Fruit fly (Drosophila melanogaster): ENCODE measurements around the gene RpS10b.

Gene RpS10b

dm6 chrX:19642819-19643504, 45.1 kb downstream of the RpS10b start, which contains the start of the genes CG12237 and Sec61gamma (continued):
- peak; percentile 44 for TF ChIP-seq BEAF-32 (GFP tag; optimal IDR thresholded peaks at IDR 0.05)
- no peak for TF ChIP-seq Nf-YA (GFP tag; IDR thresholded peaks at IDR 0.05)
- TF ChIP-seq CG8478 (optimal IDR thresholded peaks at IDR 0.05) = no peak
- peak in 1 of 2 experiments; percentile 48 for TF ChIP-seq dpn (GFP tag; optimal IDR thresholded peaks at IDR 0.05)
- TF ChIP-seq CG13894 (tag; optimal IDR thresholded peaks at IDR 0.05) = peak; percentile 61
- no peak for TF ChIP-seq CG12071 (GFP tag; optimal IDR thresholded peaks at IDR 0.05)
- no peak for TF ChIP-seq Hey (tag; optimal IDR thresholded peaks at IDR 0.05)
- no peak for TF ChIP-seq crol (GFP tag; IDR thresholded peaks at IDR 0.05)
- TF ChIP-seq lbe (GFP tag; optimal IDR thresholded peaks at IDR 0.05) = no peak
- no peak for TF ChIP-seq GATAe (GFP tag; conservative IDR thresholded peaks at IDR 0.05)
- TF ChIP-seq luna (GFP tag; optimal IDR thresholded peaks at IDR 0.05) = no peak
- TF ChIP-seq fu2 (GFP tag; optimal IDR thresholded peaks at IDR 0.05) = no peak
- TF ChIP-seq CG2199 (GFP tag; IDR thresholded peaks at IDR 0.05) = no peak
- TF ChIP-seq CG3995 (GFP tag; optimal IDR thresholded peaks at IDR 0.05) = no peak
- no peak for TF ChIP-seq bab2 (GFP tag; optimal IDR thresholded peaks at IDR 0.05)
- TF ChIP-seq gsb (GFP tag; IDR thresholded peaks at IDR 0.05) = no peak
- peak; percentile 29 for TF ChIP-seq CG17186 (GFP tag; optimal IDR thresholded peaks at IDR 0.05)
- TF ChIP-seq cwo (GFP tag; optimal IDR thresholded peaks at IDR 0.05) = no peak
- TF ChIP-seq CG32532 (GFP tag; IDR thresholded peaks at IDR 0.05) = peak; percentile 60
- no peak for TF ChIP-seq Ptx1 (GFP tag; IDR thresholded peaks at IDR 0.05)
- no peak for TF ChIP-seq B-H1 (GFP tag; IDR thresholded peaks at IDR 0.05)
- TF ChIP-seq CG10366 (GFP tag; IDR thresholded peaks at IDR 0.05) = peak; percentile 21; the same call in 1 of the 2 replicates
- no peak for TF ChIP-seq ranshi (GFP tag; IDR thresholded peaks at IDR 0.05)
- no peak for TF ChIP-seq Hmr (GFP tag; optimal IDR thresholded peaks at IDR 0.05)
- no peak for TF ChIP-seq CG6254 (GFP tag; optimal IDR thresholded peaks at IDR 0.05)
- TF ChIP-seq ems (GFP tag; optimal IDR thresholded peaks at IDR 0.05) = peak; percentile 1
- TF ChIP-seq CG17385 (GFP tag; optimal IDR thresholded peaks at IDR 0.05) = peak; percentile 9
- TF ChIP-seq CrebB (tag; optimal IDR thresholded peaks at IDR 0.05) = peak; percentile 0
- peak; percentile 96 for TF ChIP-seq Sry-β (GFP tag; optimal IDR thresholded peaks at IDR 0.05)
- no peak for TF ChIP-seq CG14860 (GFP tag; IDR thresholded peaks at IDR 0.05; ENCODE audit: partially characterized antibody)
- no peak for TF ChIP-seq Gug (GFP tag; IDR thresholded peaks at IDR 0.05)
- no peak for TF ChIP-seq CG10959 (GFP tag; IDR thresholded peaks at IDR 0.05)
- no peak for TF ChIP-seq sna (GFP tag; IDR thresholded peaks at IDR 0.05; ENCODE audit: partially characterized antibody)
- no peak for TF ChIP-seq caup (GFP tag; optimal IDR thresholded peaks at IDR 0.05; ENCODE audit: severe bottlenecking)
- 0 out of 3 replicates have a peak, but pooled peaks have one; percentile 50 for TF ChIP-seq dysf (GFP tag; IDR thresholded peaks at IDR 0.05)
- peak; percentile 20 for TF ChIP-seq ftz-f1 (GFP tag; optimal IDR thresholded peaks at IDR 0.05)
- no peak for TF ChIP-seq CG7271 (tag; optimal IDR thresholded peaks at IDR 0.05)
- TF ChIP-seq CG31388 (GFP tag; optimal IDR thresholded peaks at IDR 0.05) = no peak
- peak; percentile 41; the same call in 1 of the 2 replicates for TF ChIP-seq chm (GFP tag; IDR thresholded peaks at IDR 0.05)
- TF ChIP-seq CG4820 (GFP tag; optimal IDR thresholded peaks at IDR 0.05) = no peak
- peak; percentile 74 for TF ChIP-seq ci (GFP tag; IDR thresholded peaks at IDR 0.05)
- TF ChIP-seq CG10147 (GFP tag; optimal IDR thresholded peaks at IDR 0.05) = no peak
- no peak for TF ChIP-seq az2 (GFP tag; optimal IDR thresholded peaks at IDR 0.05)
- TF ChIP-seq Lpt (GFP tag; optimal IDR thresholded peaks at IDR 0.05) = no peak
- peak; percentile 25 for TF ChIP-seq ERR (GFP tag; optimal IDR thresholded peaks at IDR 0.05)
- TF ChIP-seq Atf3 (GFP tag; optimal IDR thresholded peaks at IDR 0.05) = no peak
- TF ChIP-seq Usf (GFP tag; optimal IDR thresholded peaks at IDR 0.05) = no peak
- no peak for TF ChIP-seq NC2α (GFP tag; optimal IDR thresholded peaks at IDR 0.05)
- no peak for TF ChIP-seq Hr3 (GFP tag; optimal IDR thresholded peaks at IDR 0.05)
- TF ChIP-seq HLH4C (GFP tag; IDR thresholded peaks at IDR 0.05; ENCODE audit: partially characterized antibody) = no peak
- peak; percentile 33; the same call in 1 of the 2 replicates for TF ChIP-seq CG42726 (GFP tag; IDR thresholded peaks at IDR 0.05; ENCODE audit: partially characterized antibody)

Measured in whole organism, embryonic.